Fruit fly (Drosophila melanogaster) ovary, adult (tissue): Measurements from ENCODE around the gene Fie.

Experiments used
- CG17801 ChIP-seq: fragments of 200-800 bp; optimal IDR thresholded peaks from 2 replicates; lab custom pipeline; 2019; ENCODE audit warnings: missing biosample characterization, mild to moderate bottlenecking, missing genetic modification characterization, moderate library complexity; ENCODE audit not compliant: partially characterized antibody

Fie gene

DNA sequence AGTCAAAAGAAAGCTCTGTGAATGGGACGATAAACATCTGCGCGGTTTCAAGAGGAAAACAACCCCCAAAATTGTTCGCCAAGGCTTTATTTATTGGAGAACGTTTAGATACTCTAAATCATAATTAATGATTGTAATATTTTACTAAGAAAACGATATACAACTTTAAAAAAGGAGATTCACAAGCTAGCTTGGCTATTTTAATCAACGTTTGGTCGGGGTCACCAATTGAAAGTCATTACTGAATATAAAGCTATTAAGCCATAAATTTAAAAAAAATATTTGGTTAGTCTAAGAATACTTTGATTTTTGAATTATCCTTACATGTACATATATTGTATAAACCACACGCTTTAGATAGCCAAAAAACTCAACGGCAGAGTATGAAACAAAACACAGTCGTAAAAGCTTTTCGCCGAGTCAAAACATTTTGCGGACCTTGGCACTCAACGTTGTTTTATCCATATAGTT is at the start of gene Fie:
Gene Fie, plus strand, starts transcription at position 421 of the 471 bp plus-strand sequence.
- no peak for TF ChIP-seq CG17801 (GFP tag; lab: Kevin White, UChicago)

DNA sequence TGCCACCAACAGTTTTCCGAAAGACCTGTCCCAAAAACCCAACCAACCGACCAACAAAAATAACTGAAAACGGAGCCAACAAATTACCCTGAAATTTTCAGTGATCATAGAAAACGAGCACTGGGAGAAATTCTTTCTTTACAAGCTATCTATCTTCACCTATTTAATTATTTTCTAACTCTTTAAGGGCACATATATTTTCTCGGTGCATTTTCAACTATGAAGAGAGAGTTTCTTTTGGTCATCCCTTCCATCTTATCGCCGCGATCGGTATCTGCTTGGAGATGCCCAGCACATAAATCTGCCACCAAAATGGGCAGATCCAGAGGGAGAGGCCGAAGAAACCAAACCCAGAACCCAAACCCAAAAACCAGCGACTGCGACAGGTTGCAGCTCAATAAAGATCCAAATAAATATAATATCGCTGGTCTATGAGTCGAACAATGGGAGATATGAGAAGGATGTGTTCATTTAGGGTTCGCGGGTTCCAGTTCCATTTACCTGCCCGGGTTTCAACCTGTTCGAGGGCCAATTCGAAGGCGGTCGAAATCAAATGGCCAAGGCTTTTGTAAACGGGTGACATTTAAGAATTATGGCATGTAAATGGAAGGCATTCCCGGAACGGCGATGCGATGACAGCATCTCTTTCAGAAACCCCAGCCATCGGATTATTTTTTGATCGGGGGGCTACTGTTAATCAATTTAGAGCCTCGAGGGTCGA is 49.2 kb upstream of the Fie start:
- no peak for TF ChIP-seq CG17801 (GFP tag; lab: Kevin White, UChicago)

dm6 chr3L:3845815-3846375 is 46.5 kb upstream of the Fie start, which contains the start of gene Awh:
TSS of gene Awh (plus strand) at chr3L:3846206.
- TF ChIP-seq CG17801 (GFP tag; lab: Kevin White, UChicago), result no peak

DNA sequence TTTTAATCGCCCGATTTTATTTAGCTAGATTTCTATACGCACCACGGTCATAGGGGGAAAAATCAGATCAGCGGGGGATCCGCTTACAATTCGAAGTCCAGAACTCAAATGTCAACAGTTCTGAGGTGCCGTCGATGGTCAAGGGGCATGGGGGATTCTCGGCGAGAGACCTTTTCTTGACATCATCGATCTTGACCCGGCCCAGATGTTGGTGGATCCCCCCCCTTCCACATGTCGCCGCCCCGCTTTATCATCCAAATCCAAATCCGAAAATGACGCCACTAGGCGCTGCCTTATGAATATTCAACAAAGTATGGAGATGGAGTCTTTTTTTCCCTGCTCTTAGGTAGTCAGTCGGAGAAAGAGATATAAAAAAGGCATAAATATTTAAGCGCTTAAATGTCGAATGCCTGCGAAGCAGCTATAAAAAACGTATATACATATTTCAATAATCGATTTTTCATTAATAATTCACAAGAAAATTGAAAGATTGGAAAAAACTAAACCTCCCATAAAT is 44.5 kb upstream of the Fie start:
- TF ChIP-seq CG17801 (GFP tag; lab: Kevin White, UChicago), result no peak

- no peak for TF ChIP-seq CG17801 (GFP tag; lab: Kevin White, UChicago)
These were observed 43.6 kb upstream of the Fie start for dm6 chr3L:3848687-3849270.

DNA sequence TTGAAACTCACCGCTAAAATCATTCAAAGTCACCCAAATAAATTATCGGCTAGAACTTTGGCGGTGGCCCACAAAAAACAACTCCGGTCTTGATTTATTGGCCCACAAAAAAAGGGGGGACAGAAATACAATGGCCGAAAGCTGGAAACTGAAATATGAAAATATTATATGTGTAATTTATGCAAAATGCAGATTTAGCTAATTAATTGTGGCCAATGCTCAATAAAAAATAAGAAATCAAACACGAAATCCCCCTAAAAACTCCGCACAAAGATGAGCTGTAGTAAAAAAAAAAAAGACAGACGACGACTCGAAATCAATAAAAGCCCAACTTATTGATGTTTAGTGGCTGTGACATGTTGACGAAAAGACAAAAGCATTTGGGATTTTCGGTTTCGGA is 42.6 kb upstream of the Fie start:
- no peak for TF ChIP-seq CG17801 (GFP tag; lab: Kevin White, UChicago)

- TF ChIP-seq CG17801 (GFP tag; lab: Kevin White, UChicago), result no peak
These were observed 41.9 kb upstream of the Fie start for dm6 chr3L:3850477-3850876.

DNA sequence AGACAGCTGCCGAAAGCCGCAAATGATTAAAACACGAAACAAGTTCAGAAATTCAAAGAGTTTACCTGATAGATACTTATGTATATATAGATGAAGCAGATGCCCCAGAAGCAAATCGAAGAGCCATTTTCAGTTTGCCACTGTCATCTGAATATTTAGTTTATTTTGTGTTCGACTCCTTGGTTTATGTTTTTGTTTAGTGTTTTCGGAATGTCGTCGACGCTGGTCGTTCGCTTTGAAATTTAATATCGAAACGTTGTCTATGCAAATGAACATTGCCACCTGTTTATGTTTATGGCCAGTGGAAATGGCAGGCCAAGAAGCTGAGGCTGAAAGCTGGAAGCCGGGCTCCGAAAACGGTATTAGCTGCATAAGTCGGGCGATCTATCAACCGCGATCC is 41.3 kb upstream of the Fie start:
- no peak for TF ChIP-seq CG17801 (GFP tag; lab: Kevin White, UChicago)

dm6 chr3L:3851847-3852246 is 40.5 kb upstream of the Fie start:
- no peak for TF ChIP-seq CG17801 (GFP tag; lab: Kevin White, UChicago)

DNA sequence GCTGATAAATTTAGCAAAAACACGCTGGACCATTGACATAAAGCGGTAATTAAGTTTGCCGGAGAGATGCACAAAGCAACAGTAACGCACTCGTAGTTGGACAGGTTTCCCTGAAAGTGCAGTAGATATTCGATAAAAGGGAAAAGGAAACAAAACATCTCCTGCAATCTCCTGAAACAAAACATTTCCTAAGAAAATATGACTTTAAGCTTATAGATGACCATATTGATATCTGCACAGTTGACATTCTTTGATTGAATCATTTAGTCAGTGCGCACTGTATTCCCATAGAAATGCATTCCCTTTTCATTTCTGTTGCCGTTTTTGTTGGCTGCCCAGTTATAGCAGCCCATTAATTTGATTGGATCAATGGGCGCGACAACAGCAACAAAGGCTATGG is 39.5 kb upstream of the Fie start:
- TF ChIP-seq CG17801 (GFP tag; lab: Kevin White, UChicago), result no peak

dm6 chr3L:3855194-3855980 is 37.0 kb upstream of the Fie start:
- no peak for TF ChIP-seq CG17801 (GFP tag; lab: Kevin White, UChicago)

- no peak for TF ChIP-seq CG17801 (GFP tag; lab: Kevin White, UChicago)
These were observed 36.4 kb upstream of the Fie start for dm6 chr3L:3856004-3856403.

dm6 chr3L:3862504-3863380 is 29.6 kb upstream of the Fie start:
- TF ChIP-seq CG17801 (GFP tag; lab: Kevin White, UChicago), result no peak

DNA sequence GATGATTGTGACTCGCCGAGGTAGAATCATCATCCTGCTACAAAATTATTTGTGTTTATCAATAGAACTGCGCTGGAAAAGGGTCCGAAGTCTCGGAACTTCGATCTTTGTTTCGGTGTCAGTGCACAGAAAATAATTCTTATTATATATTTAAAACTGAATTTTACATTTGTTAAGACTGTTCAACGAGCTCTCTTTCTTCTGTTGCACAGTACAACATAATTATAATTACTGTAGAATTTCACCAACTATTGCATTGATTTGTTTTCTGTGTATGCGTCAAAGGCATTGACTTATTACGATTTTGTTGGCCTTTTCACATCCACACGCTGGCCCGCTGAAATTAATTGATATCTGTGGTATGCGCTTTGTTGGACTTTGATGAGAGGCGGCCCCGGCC is 28.9 kb upstream of the Fie start:
- no peak for TF ChIP-seq CG17801 (GFP tag; lab: Kevin White, UChicago)
